Worm (Caenorhabditis elegans): Measurements from ENCODE around the gene npr-35.

npr-35 gene

DNA sequence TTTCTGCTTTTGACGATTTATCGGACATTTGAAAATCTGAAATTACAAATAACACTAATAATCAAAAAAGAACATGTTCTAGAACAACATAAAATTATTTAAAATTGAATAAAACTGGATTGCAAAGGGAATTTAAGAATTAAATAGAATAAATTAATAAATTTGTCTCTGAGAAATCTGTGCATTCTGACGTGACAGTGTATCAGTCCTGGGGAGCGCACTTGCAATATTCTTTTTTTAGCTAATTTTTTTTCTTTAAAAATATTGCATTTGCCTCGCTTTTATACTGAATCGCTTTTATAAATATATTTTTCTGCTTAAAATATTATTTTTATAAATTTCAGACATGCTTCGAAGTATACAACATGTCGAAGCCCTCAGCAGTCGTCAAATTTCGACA is 33.9 kb upstream of the npr-35 start, which contains the start of the genes mrpl-1, emc-6 and mrps-24 (continued):
- TF ChIP-seq snpc-4 (tag; optimal IDR thresholded peaks at IDR 0.05) = no peak
- TF ChIP-seq hlh-30 (tag; optimal IDR thresholded peaks at IDR 0.05; ENCODE audit: insufficient read depth) = peak; percentile 24

DNA sequence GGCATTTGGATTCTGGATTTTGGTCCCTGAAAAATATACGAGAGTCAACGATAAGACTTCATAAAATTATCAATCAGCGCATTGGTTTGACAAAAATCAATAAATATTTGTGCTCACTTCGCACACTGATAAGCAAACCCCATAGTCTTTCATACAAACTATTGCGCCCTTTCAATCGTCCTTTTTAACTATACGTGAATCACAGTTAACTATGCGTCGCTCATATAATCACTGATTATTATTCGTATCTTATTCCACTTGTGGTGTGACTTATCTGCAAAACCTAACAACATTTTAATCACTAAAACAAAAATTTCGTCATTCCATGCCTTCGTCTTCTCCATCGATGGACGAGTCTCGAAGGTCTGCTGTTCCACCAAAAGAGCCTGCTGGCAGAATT is 32.8 kb upstream of the npr-35 start, which contains the start of gene nhr-8:
Gene nhr-8, plus strand, starts transcription at position 160 of the 400 bp plus-strand sequence.
- TF ChIP-seq daf-16 (GFP tag; optimal IDR thresholded peaks at IDR 0.05) (no peak), daf-16 (tag; optimal IDR thresholded peaks at IDR 0.05) (peak; percentile 80), dve-1 (tag; optimal IDR thresholded peaks at IDR 0.05; ENCODE audit: insufficient read depth) (peak; percentile 92), nhr-102 (tag; optimal IDR thresholded peaks at IDR 0.05) (peak; percentile 40), zag-1 (tag; optimal IDR thresholded peaks at IDR 0.05) (no peak), pqm-1 (tag; optimal IDR thresholded peaks at IDR 0.05) (peak; percentile 97), F44E2.7 (GFP tag; IDR thresholded peaks at IDR 0.05) (no peak), aly-2 (tag; optimal IDR thresholded peaks at IDR 0.05) (no peak), spr-1 (tag; optimal IDR thresholded peaks at IDR 0.05) (no peak), mes-2 (tag; optimal IDR thresholded peaks at IDR 0.05; ENCODE audit: poor library complexity, severe bottlenecking) (peak; percentile 17), php-3 (GFP tag; IDR thresholded peaks at IDR 0.05) (peak; percentile 81), lin-38 (GFP tag; IDR thresholded peaks at IDR 0.05) (peak; percentile 50), mxl-3 (GFP tag; optimal IDR thresholded peaks at IDR 0.05) (peak; percentile 26), dmd-6 (GFP tag; IDR thresholded peaks at IDR 0.05) (peak; percentile 92), daf-19 (GFP tag; conservative IDR thresholded peaks at IDR 0.05) (no peak), hlh-30 (tag; optimal IDR thresholded peaks at IDR 0.05; ENCODE audit: insufficient read depth) (peak; percentile 23), mep-1 (tag; optimal IDR thresholded peaks at IDR 0.05) (peak; percentile 54), nhr-42 (GFP tag; IDR thresholded peaks at IDR 0.05) (no peak), nhr-48 (tag; optimal IDR thresholded peaks at IDR 0.05) (peak; percentile 15), lsy-2 (tag; optimal IDR thresholded peaks at IDR 0.05) (peak in 1 of 2 experiments; percentile 29), nhr-77 (tag; optimal IDR thresholded peaks at IDR 0.05) (peak; percentile 63), lin-1 (GFP tag; IDR thresholded peaks at IDR 0.05) (peak; percentile 67), saeg-2 (GFP tag; IDR thresholded peaks at IDR 0.05) (0 out of 2 replicates have a peak, but pooled peaks have one; percentile 29), nhr-111 (GFP tag; optimal IDR thresholded peaks at IDR 0.05) (no peak), ztf-7 (tag; optimal IDR thresholded peaks at IDR 0.05) (peak; percentile 2), T20F7.1 (GFP tag; optimal IDR thresholded peaks at IDR 0.05) (peak; percentile 51), hlh-11 (tag; optimal IDR thresholded peaks at IDR 0.05) (peak; percentile 87), fos-1 (tag; optimal IDR thresholded peaks at IDR 0.05) (no peak), nhr-28 (tag; optimal IDR thresholded peaks at IDR 0.05) (peak; percentile 93), ceh-82 (tag; optimal IDR thresholded peaks at IDR 0.05) (no peak), D1046.2 (GFP tag; IDR thresholded peaks at IDR 0.05) (no peak), nhr-6 (tag; optimal IDR thresholded peaks at IDR 0.05) (peak; percentile 16), tra-1 (GFP tag; IDR thresholded peaks at IDR 0.05) (peak; percentile 58; the same call in 1 of the 2 replicates), F10B5.3 (tag; optimal IDR thresholded peaks at IDR 0.05) (no peak)

DNA sequence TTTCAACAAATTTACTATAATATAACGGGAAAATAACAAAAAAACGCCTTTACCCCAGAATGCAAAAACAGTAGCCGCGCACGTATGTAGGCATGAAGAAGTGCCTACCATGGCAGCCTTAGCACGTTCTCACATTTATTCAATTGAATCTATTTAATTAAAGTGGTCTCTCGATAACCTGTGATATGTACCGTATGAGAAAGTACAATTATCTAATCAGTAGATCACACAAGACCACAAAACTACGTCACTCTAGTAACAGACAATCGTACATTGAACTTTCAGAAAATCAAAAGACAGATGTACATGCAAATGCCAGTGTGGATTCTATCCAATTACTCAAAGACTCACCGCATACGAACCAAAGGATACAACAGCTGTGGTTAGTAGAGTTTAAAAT is 31.4 kb upstream of the npr-35 start:
- TF ChIP-seq ceh-82 (tag; optimal IDR thresholded peaks at IDR 0.05) = no peak
- TF ChIP-seq madf-5 (GFP tag; IDR thresholded peaks at IDR 0.05) = no peak
- no peak for TF ChIP-seq D1046.2 (GFP tag; IDR thresholded peaks at IDR 0.05)
- no peak for TF ChIP-seq T20F7.1 (GFP tag; optimal IDR thresholded peaks at IDR 0.05)
- TF ChIP-seq zip-2 (tag; optimal IDR thresholded peaks at IDR 0.05) = no peak
- TF ChIP-seq nhr-28 (tag; optimal IDR thresholded peaks at IDR 0.05) = peak; percentile 3
- TF ChIP-seq pqm-1 (tag; optimal IDR thresholded peaks at IDR 0.05) = peak; percentile 3
- TF ChIP-seq daf-16 (GFP tag; optimal IDR thresholded peaks at IDR 0.05) = no peak
- peak; percentile 13 for TF ChIP-seq daf-16 (tag; optimal IDR thresholded peaks at IDR 0.05)
- TF ChIP-seq tra-1 (GFP tag; IDR thresholded peaks at IDR 0.05) = no peak
- no peak for TF ChIP-seq ceh-62 (tag; optimal IDR thresholded peaks at IDR 0.05)
- peak; percentile 6 for TF ChIP-seq hlh-11 (tag; optimal IDR thresholded peaks at IDR 0.05)
- TF ChIP-seq daf-19 (GFP tag; conservative IDR thresholded peaks at IDR 0.05) = no peak
- TF ChIP-seq lin-38 (GFP tag; IDR thresholded peaks at IDR 0.05) = no peak
- peak; percentile 39 for TF ChIP-seq dve-1 (tag; optimal IDR thresholded peaks at IDR 0.05; ENCODE audit: insufficient read depth)
- TF ChIP-seq daf-8 (GFP tag; IDR thresholded peaks at IDR 0.05) = no peak
- TF ChIP-seq aha-1 (tag) = peak; percentile 93

All from whole organism, L4 larva.